Worm (Caenorhabditis elegans): ENCODE data around the gene F56D6.21.

DNA sequence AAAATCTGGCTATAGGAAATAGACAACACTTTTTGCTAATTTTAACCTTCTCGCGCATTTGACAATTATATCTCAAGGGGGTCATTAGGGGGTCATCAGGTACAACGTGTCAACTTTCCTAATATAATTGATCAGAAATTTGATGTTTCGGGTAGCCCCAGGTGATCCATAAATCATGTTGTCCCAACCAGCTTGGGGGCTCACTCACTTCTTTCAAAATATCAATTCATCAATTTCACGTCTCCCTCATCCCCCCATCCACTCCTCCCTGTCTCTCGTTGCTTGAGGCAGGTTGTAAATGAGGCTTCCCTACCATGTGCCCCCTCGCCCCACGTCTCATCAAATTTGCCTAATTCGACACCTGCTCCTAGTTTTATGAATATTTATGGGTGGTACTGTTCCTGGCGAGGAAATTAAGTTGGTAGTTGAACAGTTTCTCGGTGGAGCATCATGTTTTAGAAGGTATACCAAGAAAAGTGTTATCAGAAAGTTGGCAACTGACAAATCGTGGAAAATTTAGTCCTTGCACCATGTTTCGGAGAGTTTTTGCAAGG lies 46.6 kb upstream of the F56D6.21 start:
- TF ChIP-seq unc-62 (GFP tag; optimal IDR thresholded peaks at IDR 0.05) (no peak), nhr-237 (tag; optimal IDR thresholded peaks at IDR 0.05) (no peak), ama-1 (optimal IDR thresholded peaks at IDR 0.05) (no peak), snpc-4 (tag; optimal IDR thresholded peaks at IDR 0.05) (no peak), lin-13 (GFP tag; optimal IDR thresholded peaks at IDR 0.05) (no peak), lin-11 (tag; optimal IDR thresholded peaks at IDR 0.05) (no peak), ztf-11 (tag; optimal IDR thresholded peaks at IDR 0.05) (no peak), fos-1 (tag; optimal IDR thresholded peaks at IDR 0.05) (no peak), nhr-12 (tag; optimal IDR thresholded peaks at IDR 0.05) (no peak), skn-1 (tag; optimal IDR thresholded peaks at IDR 0.05) (no peak), mab-5 (tag; optimal IDR thresholded peaks at IDR 0.05) (peak; percentile 81)

Measured in whole organism, L2 larva.